Worm (Caenorhabditis elegans) whole organism, L3 larva: ENCODE measurements around the gene ZC239.4.

Source experiments
- R02D3.7 ChIP-seq: fragments of 150-350 bp; optimal IDR thresholded peaks from 2 replicates; lab custom pipeline; 2014; ENCODE audit warnings: missing biosample characterization, missing genetic modification characterization
- ZK546.5 ChIP-seq: sonication (generic microtip); optimal IDR thresholded peaks from 2 replicates; lab custom pipeline; 2017; ENCODE audit warnings: missing biosample characterization, missing genetic modification characterization
- aly-2 ChIP-seq: fragments of 150-350 bp; optimal IDR thresholded peaks from 2 replicates; lab custom pipeline; 2014; ENCODE audit warnings: missing biosample characterization, missing genetic modification characterization
- ama-1 ChIP-seq: fragments of 150-350 bp; optimal IDR thresholded peaks from 2 replicates; lab custom pipeline; 2018
- ceh-82 ChIP-seq: fragments of 150-350 bp; optimal IDR thresholded peaks from 2 replicates; lab custom pipeline; 2014; ENCODE audit warnings: missing biosample characterization, missing genetic modification characterization
- ceh-9 ChIP-seq: sonication (generic microtip); optimal IDR thresholded peaks from 2 replicates; lab custom pipeline; 2018; ENCODE audit warnings: missing biosample characterization, missing genetic modification characterization
- daf-12 ChIP-seq: fragments of 150-350 bp; optimal IDR thresholded peaks from 2 replicates; lab custom pipeline; 2014; ENCODE audit warnings: missing biosample characterization, missing genetic modification reagents, missing genetic modification characterization
- egl-27 ChIP-seq: sonication (generic microtip); optimal IDR thresholded peaks from 4 replicates; lab custom pipeline; 2017; ENCODE audit warnings: missing biosample characterization, missing genetic modification reagents, missing genetic modification characterization
- egl-5 ChIP-seq: fragments of 150-350 bp; optimal IDR thresholded peaks from 2 replicates; lab custom pipeline; 2017; ENCODE audit warnings: missing biosample characterization, missing genetic modification reagents, missing genetic modification characterization, inconsistent platforms
- elt-1 ChIP-seq: fragments of 150-350 bp; optimal IDR thresholded peaks from 2 replicates; lab custom pipeline; 2014; ENCODE audit warnings: missing biosample characterization, missing genetic modification characterization
- elt-2 ChIP-seq: sonication (generic microtip); optimal IDR thresholded peaks from 2 replicates; lab custom pipeline; 2016; ENCODE audit warnings: missing genetic modification reagents, mild to moderate bottlenecking, missing genetic modification characterization, missing compliant biosample characterization
- elt-3 ChIP-seq, 3 experiments: fragments of 150-350 bp in 1 of 3; sonication (generic microtip) in 2 of 3; optimal IDR thresholded peaks; 2 replicates in 2 of 3; 4 replicates in 1 of 3; lab custom pipeline; 2014 to 2017; ENCODE audit warnings: missing biosample characterization in 3 of 3, missing genetic modification characterization in 3 of 3
- fkh-10 ChIP-seq: sonication (generic microtip); optimal IDR thresholded peaks from 2 replicates; lab custom pipeline; 2017; ENCODE audit warnings: missing biosample characterization, missing genetic modification reagents, missing genetic modification characterization
- fos-1 ChIP-seq: fragments of 150-350 bp; optimal IDR thresholded peaks from 2 replicates; lab custom pipeline; 2014; ENCODE audit warnings: missing biosample characterization, missing genetic modification characterization
- hmg-11 ChIP-seq: sonication (generic microtip); optimal IDR thresholded peaks from 2 replicates; lab custom pipeline; 2016; ENCODE audit warnings: missing genetic modification characterization, missing compliant biosample characterization
- jun-1 ChIP-seq: fragments of 150-350 bp; optimal IDR thresholded peaks from 2 replicates; lab custom pipeline; 2014; ENCODE audit warnings: missing biosample characterization, missing genetic modification reagents, missing genetic modification characterization
- lin-15B ChIP-seq: fragments of 150-350 bp; optimal IDR thresholded peaks from 2 replicates; lab custom pipeline; 2014; ENCODE audit warnings: missing biosample characterization, missing genetic modification characterization
- lsy-12 ChIP-seq: sonication (generic microtip); optimal IDR thresholded peaks from 2 replicates; lab custom pipeline; 2016; ENCODE audit warnings: mild to moderate bottlenecking, missing genetic modification characterization, missing compliant biosample characterization
- mdl-1 ChIP-seq: fragments of 150-350 bp; optimal IDR thresholded peaks from 2 replicates; lab custom pipeline; 2014; ENCODE audit warnings: missing biosample characterization, missing genetic modification characterization
- mml-1 ChIP-seq: fragments of 150-350 bp; sonication (generic microtip); optimal IDR thresholded peaks from 3 replicates; lab custom pipeline; 2014; ENCODE audit warnings: missing biosample characterization, missing genetic modification characterization
- nfya-1 ChIP-seq: sonication (generic microtip); optimal IDR thresholded peaks from 2 replicates; lab custom pipeline; 2017; ENCODE audit warnings: missing genetic modification characterization, mild to moderate bottlenecking, missing compliant biosample characterization, antibody characterized with exemption, moderate library complexity; ENCODE audit not compliant: insufficient read depth
- nhr-11 ChIP-seq: fragments of 150-350 bp; optimal IDR thresholded peaks from 2 replicates; lab custom pipeline; 2014; ENCODE audit warnings: missing biosample characterization, missing genetic modification characterization
- nhr-237 ChIP-seq: fragments of 150-350 bp; optimal IDR thresholded peaks from 2 replicates; lab custom pipeline; 2014; ENCODE audit warnings: missing biosample characterization, missing genetic modification characterization
- nhr-25 ChIP-seq: sonication (generic microtip); optimal IDR thresholded peaks from 2 replicates; lab custom pipeline; 2017; ENCODE audit warnings: missing biosample characterization, missing genetic modification characterization
- nhr-28 ChIP-seq: fragments of 150-350 bp; optimal IDR thresholded peaks from 2 replicates; lab custom pipeline; 2014; ENCODE audit warnings: missing biosample characterization, missing genetic modification characterization
- nhr-43 ChIP-seq: sonication (generic microtip); optimal IDR thresholded peaks from 2 replicates; lab custom pipeline; 2016; ENCODE audit warnings: mild to moderate bottlenecking, missing genetic modification characterization, missing compliant biosample characterization; ENCODE audit not compliant: poor library complexity, severe bottlenecking
- nhr-67 ChIP-seq: fragments of 150-350 bp; optimal IDR thresholded peaks from 2 replicates; lab custom pipeline; 2014; ENCODE audit warnings: missing biosample characterization, missing genetic modification characterization
- nhr-76 ChIP-seq: fragments of 150-350 bp; sonication (generic microtip); optimal IDR thresholded peaks from 5 replicates; lab custom pipeline; 2014; ENCODE audit warnings: missing biosample characterization, missing genetic modification characterization
- pha-4 ChIP-seq: fragments of 150-350 bp; optimal IDR thresholded peaks from 2 replicates; lab custom pipeline; 2014; ENCODE audit warnings: missing biosample characterization, missing genetic modification reagents, missing genetic modification characterization
- pqm-1 ChIP-seq: fragments of 150-350 bp; optimal IDR thresholded peaks from 2 replicates; lab custom pipeline; 2017; ENCODE audit warnings: missing biosample characterization, missing genetic modification characterization, inconsistent platforms
- sea-2 ChIP-seq: fragments of 150-350 bp; sonication (generic microtip); optimal IDR thresholded peaks from 4 replicates; lab custom pipeline; 2014; ENCODE audit warnings: missing biosample characterization, missing genetic modification reagents, missing genetic modification characterization
- skn-1 ChIP-seq: fragments of 150-350 bp; optimal IDR thresholded peaks from 2 replicates; lab custom pipeline; 2014; ENCODE audit warnings: missing biosample characterization, missing genetic modification characterization
- snpc-4 ChIP-seq: fragments of 150-350 bp; optimal IDR thresholded peaks from 2 replicates; lab custom pipeline; 2014; ENCODE audit warnings: missing biosample characterization, missing genetic modification characterization
- tbx-2 ChIP-seq: sonication (generic microtip); optimal IDR thresholded peaks from 2 replicates; lab custom pipeline; 2016; ENCODE audit warnings: mild to moderate bottlenecking, missing genetic modification characterization, missing compliant biosample characterization
- unc-39 ChIP-seq: sonication (generic microtip); optimal IDR thresholded peaks from 4 replicates; lab custom pipeline; 2017; ENCODE audit warnings: missing biosample characterization, missing genetic modification characterization
- unc-62 ChIP-seq: fragments of 150-350 bp; sonication (generic microtip); optimal IDR thresholded peaks from 4 replicates; lab custom pipeline; 2014; ENCODE audit warnings: missing biosample characterization, missing genetic modification reagents, missing genetic modification characterization
- zag-1 ChIP-seq: fragments of 150-350 bp; optimal IDR thresholded peaks from 2 replicates; lab custom pipeline; 2014; ENCODE audit warnings: missing biosample characterization, missing genetic modification characterization
- ztf-11 ChIP-seq: fragments of 150-350 bp; optimal IDR thresholded peaks from 2 replicates; lab custom pipeline; 2014; ENCODE audit warnings: missing biosample characterization, missing genetic modification characterization

The ZC239.4 gene

DNA sequence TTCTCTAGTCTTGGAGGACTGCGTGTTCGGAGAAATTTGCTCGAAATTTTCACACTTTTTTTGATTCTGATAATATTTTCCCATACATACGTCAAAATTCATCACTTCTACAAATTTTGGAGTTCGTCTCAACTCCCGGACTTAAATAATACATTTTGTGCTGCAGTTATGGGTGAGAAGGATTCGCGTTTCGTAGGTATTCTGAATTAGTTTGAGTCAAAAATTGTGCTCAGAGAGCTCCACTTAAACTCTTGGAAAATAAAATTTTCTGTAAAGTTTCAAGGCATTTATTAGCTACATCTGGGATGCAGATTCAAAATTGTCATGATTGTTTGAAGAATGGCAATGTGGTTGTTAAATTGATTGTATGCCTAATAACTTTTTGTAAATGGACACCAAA is at the start of gene ZC239.4:
Gene ZC239.4 (plus strand): TSS at position 301 of the 400 bp plus-strand sequence.
- no peak for TF ChIP-seq ceh-82 (tag; lab: Kevin White, UChicago)
- no peak for TF ChIP-seq nhr-11
- TF ChIP-seq nhr-237 (tag; lab: Kevin White, UChicago) = no peak
- no peak for TF ChIP-seq ceh-9
- no peak for TF ChIP-seq unc-62 (GFP tag; lab: Kevin White, UChicago)
- TF ChIP-seq daf-12 (tag; lab: Kevin White, UChicago) = no peak
- TF ChIP-seq R02D3.7 (tag; lab: Kevin White, UChicago) = no peak
- TF ChIP-seq ama-1 = no peak
- TF ChIP-seq sea-2 (GFP tag; lab: Kevin White, UChicago) = no peak
- no peak for TF ChIP-seq jun-1 (tag; lab: Kevin White, UChicago)
- no peak for TF ChIP-seq nhr-25
- no peak for TF ChIP-seq elt-2 (tag; lab: Kevin White, UChicago)
- no peak for TF ChIP-seq pha-4
- TF ChIP-seq mdl-1 (tag; lab: Kevin White, UChicago) = no peak
- no peak for TF ChIP-seq nhr-43
- TF ChIP-seq lsy-12 = no peak
- no peak for TF ChIP-seq nhr-76 (tag; lab: Kevin White, UChicago)
- no peak for TF ChIP-seq elt-3 (tag; optimal IDR thresholded peaks at IDR 0.05; lab: Kevin White, UChicago)

DNA sequence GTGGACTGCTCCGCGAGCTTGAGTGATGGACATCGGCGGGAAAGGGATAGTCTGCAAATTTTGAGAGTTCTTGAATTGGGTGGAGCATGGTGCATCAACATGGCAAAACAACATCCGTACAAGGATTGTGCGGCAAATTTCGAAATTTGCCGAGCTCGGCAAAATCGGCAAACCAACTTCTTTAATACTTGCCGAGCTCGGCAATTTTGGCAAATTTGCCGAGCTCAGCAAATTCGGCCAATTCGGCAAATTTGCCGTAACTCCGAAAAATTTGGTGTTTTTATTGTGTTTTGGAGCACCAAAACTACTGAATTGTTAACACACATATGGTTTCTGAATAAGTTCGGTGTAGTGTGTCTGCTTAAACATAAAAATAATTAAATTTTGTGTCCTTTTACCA is 43.9 kb upstream of the ZC239.4 start, which contains the start of gene fbxc-55:
Gene fbxc-55 (minus strand): TSS at position 101 of the 400 bp plus-strand sequence.
- TF ChIP-seq mdl-1 (tag; lab: Kevin White, UChicago) = no peak
- TF ChIP-seq fkh-10 (GFP tag; lab: Kevin White, UChicago) = no peak
- TF ChIP-seq skn-1 (tag; lab: Kevin White, UChicago) = no peak
- no peak for TF ChIP-seq lsy-12
- TF ChIP-seq nhr-67 (tag; lab: Kevin White, UChicago) = no peak
- TF ChIP-seq elt-1 (tag; lab: Kevin White, UChicago) = no peak
- TF ChIP-seq pqm-1 (tag; lab: Kevin White, UChicago) = no peak
- TF ChIP-seq lin-15B (tag; lab: Kevin White, UChicago) = no peak
- TF ChIP-seq unc-39 (tag; lab: Kevin White, UChicago) = no peak
- TF ChIP-seq tbx-2 = no peak
- no peak for TF ChIP-seq nhr-25
- no peak for TF ChIP-seq unc-62 (GFP tag; lab: Kevin White, UChicago)
- no peak for TF ChIP-seq mml-1 (tag; lab: Kevin White, UChicago)
- TF ChIP-seq ceh-82 (tag; lab: Kevin White, UChicago) = no peak
- TF ChIP-seq aly-2 (tag; lab: Kevin White, UChicago) = no peak
- no peak for TF ChIP-seq egl-27 (tag; lab: Kevin White, UChicago)
- TF ChIP-seq nhr-237 (tag; lab: Kevin White, UChicago) = no peak
- no peak for TF ChIP-seq hmg-11

DNA sequence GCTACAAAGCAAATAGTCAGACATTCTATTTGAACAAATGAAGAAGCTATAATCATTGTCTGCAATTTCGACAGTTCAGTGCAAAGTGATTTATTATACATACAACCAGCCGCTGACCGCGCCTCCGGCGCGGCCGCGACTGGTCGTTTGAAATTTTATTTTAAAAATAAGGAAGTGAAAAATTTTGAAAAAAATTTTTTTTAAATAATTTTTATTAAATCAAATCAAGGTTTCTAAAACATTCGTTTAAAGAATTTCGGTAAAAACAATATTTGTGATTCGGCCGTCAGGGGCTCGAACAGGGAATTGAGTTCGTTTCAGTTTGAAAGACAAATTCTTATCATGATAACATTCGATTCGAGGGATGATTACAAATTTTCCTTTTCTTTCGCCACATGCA is 41.8 kb upstream of the ZC239.4 start, which contains the start of gene Y27F2A.10:
Gene Y27F2A.10 (minus strand): TSS at position 101 of the 400 bp plus-strand sequence.
- TF ChIP-seq nhr-28 (tag; lab: Kevin White, UChicago) = no peak
- TF ChIP-seq nhr-25 = no peak
- TF ChIP-seq ama-1 = no peak
- no peak for TF ChIP-seq unc-39 (tag; lab: Kevin White, UChicago)
- TF ChIP-seq nfya-1 (tag; lab: Kevin White, UChicago) = no peak
- no peak for TF ChIP-seq nhr-76 (tag; lab: Kevin White, UChicago)
- no peak for TF ChIP-seq sea-2 (GFP tag; lab: Kevin White, UChicago)
- TF ChIP-seq nhr-237 (tag; lab: Kevin White, UChicago) = no peak
- no peak for TF ChIP-seq ceh-82 (tag; lab: Kevin White, UChicago)
- no peak for TF ChIP-seq zag-1 (tag; lab: Kevin White, UChicago)
- no peak for TF ChIP-seq daf-12 (tag; lab: Kevin White, UChicago)
- no peak for TF ChIP-seq ztf-11 (tag; lab: Kevin White, UChicago)
- TF ChIP-seq snpc-4 (tag; lab: Kevin White, UChicago) = no peak
- TF ChIP-seq mml-1 (tag; lab: Kevin White, UChicago) = no peak
- no peak for TF ChIP-seq egl-5
- TF ChIP-seq ZK546.5 (tag; lab: Kevin White, UChicago) = no peak
- TF ChIP-seq fos-1 (tag; lab: Kevin White, UChicago) = no peak
- no peak for TF ChIP-seq aly-2 (tag; lab: Kevin White, UChicago)
